Fruit fly (Drosophila melanogaster): ENCODE measurements around the gene Sh3beta.

The Sh3beta gene

DNA sequence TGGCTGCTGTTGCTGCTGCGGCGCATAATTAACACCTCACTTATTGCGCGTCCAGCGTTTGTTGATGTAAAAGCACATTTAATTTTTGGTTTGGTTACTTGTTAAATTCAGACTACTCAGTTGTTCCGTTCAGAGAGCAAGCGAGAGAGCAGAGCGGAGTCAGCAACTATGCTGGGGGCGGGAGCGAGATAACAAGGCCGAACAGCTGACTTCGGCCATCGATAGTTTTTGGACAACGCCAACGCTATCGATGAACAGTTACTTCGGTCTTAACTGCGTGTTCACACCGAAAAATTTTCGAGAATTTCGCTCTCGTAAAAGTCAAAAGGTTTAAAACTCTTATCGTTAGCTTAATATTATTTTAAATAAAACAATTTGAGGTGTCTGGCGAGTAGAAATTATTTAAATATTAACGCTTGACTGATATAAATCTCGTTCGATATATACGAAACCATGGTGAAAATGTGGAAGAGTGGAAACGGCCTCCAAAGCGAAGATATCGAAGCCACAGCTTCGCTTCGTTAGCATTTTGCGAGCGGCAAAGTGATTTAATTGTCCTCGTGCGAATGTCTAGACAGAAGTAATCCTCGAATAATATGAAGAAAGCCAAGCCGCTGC lies 12.4 kb upstream of the Sh3beta start, which contains the start of the genes SMSr and smid (continued):
- TF ChIP-seq ase (GFP tag; IDR thresholded peaks at IDR 0.05) (0 out of 3 replicates have a peak, but pooled peaks have one; percentile 42), odd (GFP tag; optimal IDR thresholded peaks at IDR 0.05) (no peak), CG15696 (tag; optimal IDR thresholded peaks at IDR 0.05) (peak; percentile 54), sim (GFP tag; IDR thresholded peaks at IDR 0.05) (no peak), Scr (GFP tag; IDR thresholded peaks at IDR 0.05; ENCODE audit: partially characterized antibody) (peak; percentile 92), CG17912 (GFP tag; optimal IDR thresholded peaks at IDR 0.05) (no peak), Ssrp (tag; optimal IDR thresholded peaks at IDR 0.05) (peak; percentile 59), D (optimal IDR thresholded peaks at IDR 0.05) (no peak), D (GFP tag; optimal IDR thresholded peaks at IDR 0.05) (peak; percentile 28), gcm2 (GFP tag; optimal IDR thresholded peaks at IDR 0.05) (no peak), CG17186 (GFP tag; optimal IDR thresholded peaks at IDR 0.05) (peak; percentile 9), CG11695 (GFP tag; IDR thresholded peaks at IDR 0.05) (no peak), pfk (GFP tag; optimal IDR thresholded peaks at IDR 0.05) (peak; percentile 26), CG8089 (GFP tag; optimal IDR thresholded peaks at IDR 0.05) (peak; percentile 47), CG7786 (GFP tag; optimal IDR thresholded peaks at IDR 0.05) (peak; percentile 33), ham (GFP tag; IDR thresholded peaks at IDR 0.05) (no peak), H2.0 (GFP tag; IDR thresholded peaks at IDR 0.05) (peak; percentile 32; the same call in 1 of the 2 replicates), zfh1 (GFP tag; IDR thresholded peaks at IDR 0.05) (peak; percentile 42; the same call in 1 of the 3 replicates), CG16815 (GFP tag; optimal IDR thresholded peaks at IDR 0.05) (peak; percentile 19), CG6272 (GFP tag; IDR thresholded peaks at IDR 0.05) (no peak), pum (GFP tag; optimal IDR thresholded peaks at IDR 0.05) (peak; percentile 30), wor (GFP tag; IDR thresholded peaks at IDR 0.05) (no peak), emc (GFP tag; optimal IDR thresholded peaks at IDR 0.05) (no peak), CTCF (GFP tag; optimal IDR thresholded peaks at IDR 0.05) (peak; percentile 52), danr (GFP tag; IDR thresholded peaks at IDR 0.05) (peak; percentile 50; the same call in 1 of the 2 replicates), corto (GFP tag; optimal IDR thresholded peaks at IDR 0.05) (peak; percentile 34), B-H2 (GFP tag; optimal IDR thresholded peaks at IDR 0.05) (peak; percentile 23), Mrtf (GFP tag; IDR thresholded peaks at IDR 0.05) (no peak), CG10959 (GFP tag; IDR thresholded peaks at IDR 0.05) (no peak), CG18262 (tag; optimal IDR thresholded peaks at IDR 0.05) (peak; percentile 67), p53 (GFP tag; optimal IDR thresholded peaks at IDR 0.05) (no peak), sug (tag; optimal IDR thresholded peaks at IDR 0.05) (peak; percentile 100), CG11560 (tag; IDR thresholded peaks at IDR 0.05) (no peak; the same call in 2 of the 3 replicates), Hr51 (GFP tag; optimal IDR thresholded peaks at IDR 0.05) (peak; percentile 39 to 63), NC2α (GFP tag; optimal IDR thresholded peaks at IDR 0.05) (no peak), CG14441 (GFP tag; IDR thresholded peaks at IDR 0.05) (peak; percentile 44), twi (tag; optimal IDR thresholded peaks at IDR 0.05) (peak; percentile 42), chm (GFP tag; IDR thresholded peaks at IDR 0.05) (peak; percentile 32; the same call in 1 of the 2 replicates), HLH4C (GFP tag; IDR thresholded peaks at IDR 0.05; ENCODE audit: partially characterized antibody) (peak; percentile 88), trem (tag; optimal IDR thresholded peaks at IDR 0.05) (peak; percentile 85), Gsc (GFP tag; IDR thresholded peaks at IDR 0.05) (no peak), CG11398 (GFP tag; optimal IDR thresholded peaks at IDR 0.05) (no peak), Awh (GFP tag; IDR thresholded peaks at IDR 0.05) (no peak), CG3407 (GFP tag; optimal IDR thresholded peaks at IDR 0.05) (peak; percentile 21), CG10462 (GFP tag; optimal IDR thresholded peaks at IDR 0.05) (no peak), exex (tag; optimal IDR thresholded peaks at IDR 0.05) (no peak), Lhr (GFP tag; optimal IDR thresholded peaks at IDR 0.05) (no peak), CG14860 (GFP tag; IDR thresholded peaks at IDR 0.05; ENCODE audit: partially characterized antibody) (peak; percentile 90), fd3F (GFP tag; optimal IDR thresholded peaks at IDR 0.05) (peak; percentile 3), MESR4 (GFP tag; optimal IDR thresholded peaks at IDR 0.05) (peak; percentile 56), Doc2 (GFP tag; IDR thresholded peaks at IDR 0.05) (no peak)
